Fruit fly (Drosophila melanogaster): ENCODE measurements around the gene CG6576.

Gene CG6576

dm6 chr3L:8751262-8751661 is 4.5 kb upstream of the CG6576 start (continued):
- no peak for TF ChIP-seq CG3281 (GFP tag; optimal IDR thresholded peaks at IDR 0.05)
- peak; percentile 50 for TF ChIP-seq grau (tag; optimal IDR thresholded peaks at IDR 0.05)
- no peak for TF ChIP-seq CG34224 (GFP tag; IDR thresholded peaks at IDR 0.05; ENCODE audit: partially characterized antibody)
- no peak for TF ChIP-seq D (optimal IDR thresholded peaks at IDR 0.05)
- TF ChIP-seq D (GFP tag; optimal IDR thresholded peaks at IDR 0.05): peak; percentile 47
- peak; percentile 61 for TF ChIP-seq Xrp1 (GFP tag; IDR thresholded peaks at IDR 0.05)
- peak; percentile 17 to 33 for TF ChIP-seq Pdp1 (GFP tag; optimal IDR thresholded peaks at IDR 0.05)
- 0 out of 2 replicates have a peak, but pooled peaks have one; percentile 23 for TF ChIP-seq CG14014 (GFP tag; IDR thresholded peaks at IDR 0.05)
- TF ChIP-seq Chrac-16 (GFP tag; optimal IDR thresholded peaks at IDR 0.05): peak; percentile 9
- TF ChIP-seq CG15269 (tag; optimal IDR thresholded peaks at IDR 0.05): peak; percentile 54
- TF ChIP-seq Fer1 (GFP tag; optimal IDR thresholded peaks at IDR 0.05): no peak
- no peak for TF ChIP-seq lilli (GFP tag; optimal IDR thresholded peaks at IDR 0.05)
- TF ChIP-seq al (GFP tag; IDR thresholded peaks at IDR 0.05): no peak
- TF ChIP-seq Drgx (GFP tag; IDR thresholded peaks at IDR 0.05): peak; percentile 71
- peak; percentile 50; the same call in 1 of the 3 replicates for TF ChIP-seq CG34422 (GFP tag; IDR thresholded peaks at IDR 0.05)
- TF ChIP-seq rib (GFP tag; IDR thresholded peaks at IDR 0.05): no peak
- TF ChIP-seq CG9215 (GFP tag; IDR thresholded peaks at IDR 0.05): no peak
- no peak for TF ChIP-seq CG32532 (GFP tag; IDR thresholded peaks at IDR 0.05)
- TF ChIP-seq CG10274 (GFP tag; optimal IDR thresholded peaks at IDR 0.05): no peak
- TF ChIP-seq CG5245 (GFP tag; optimal IDR thresholded peaks at IDR 0.05): peak; percentile 24
- no peak for TF ChIP-seq CrebB (tag; optimal IDR thresholded peaks at IDR 0.05)
- TF ChIP-seq pzg (GFP tag; optimal IDR thresholded peaks at IDR 0.05): no peak
- no peak for TF ChIP-seq sna (GFP tag; IDR thresholded peaks at IDR 0.05; ENCODE audit: partially characterized antibody)
- no peak for TF ChIP-seq Nf-YC (tag; optimal IDR thresholded peaks at IDR 0.05)
- no peak for TF ChIP-seq CG18011 (GFP tag; optimal IDR thresholded peaks at IDR 0.05)
- TF ChIP-seq CG9817 (tag; optimal IDR thresholded peaks at IDR 0.05): no peak
- no peak; the same call in 1 of the 2 replicates for TF ChIP-seq Rfx (GFP tag; IDR thresholded peaks at IDR 0.05)
- TF ChIP-seq Doc2 (GFP tag; IDR thresholded peaks at IDR 0.05): no peak
- TF ChIP-seq tio (GFP tag; optimal IDR thresholded peaks at IDR 0.05): peak; percentile 15
- no peak for TF ChIP-seq CG17612 (GFP tag; IDR thresholded peaks at IDR 0.05)
- TF ChIP-seq CG1647 (GFP tag; optimal IDR thresholded peaks at IDR 0.05): no peak
- TF ChIP-seq her (GFP tag; optimal IDR thresholded peaks at IDR 0.05): no peak
- peak; percentile 49; the same call in 1 of the 2 replicates for TF ChIP-seq sens-2 (GFP tag; IDR thresholded peaks at IDR 0.05)
- peak; percentile 10 for TF ChIP-seq Atf3 (GFP tag; optimal IDR thresholded peaks at IDR 0.05)
- peak; percentile 56 for TF ChIP-seq peb (GFP tag; IDR thresholded peaks at IDR 0.05)
- no peak for TF ChIP-seq Hr39 (optimal IDR thresholded peaks at IDR 0.05)
- no peak for TF ChIP-seq Taf1 (GFP tag; IDR thresholded peaks at IDR 0.05)
- TF ChIP-seq D19B (GFP tag; optimal IDR thresholded peaks at IDR 0.05): no peak
- TF ChIP-seq Atf-2 (GFP tag; optimal IDR thresholded peaks at IDR 0.05): no peak
- peak; percentile 34; the same call in 1 of the 3 replicates for TF ChIP-seq H15 (GFP tag; IDR thresholded peaks at IDR 0.05)
- peak; percentile 30 for TF ChIP-seq Abd-B (GFP tag; optimal IDR thresholded peaks at IDR 0.05)
- peak; percentile 72 for TF ChIP-seq CG17328 (GFP tag; IDR thresholded peaks at IDR 0.05)
- TF ChIP-seq crp (GFP tag; optimal IDR thresholded peaks at IDR 0.05): no peak
- no peak for TF ChIP-seq CG17186 (GFP tag; optimal IDR thresholded peaks at IDR 0.05)
- TF ChIP-seq CG4282 (GFP tag; optimal IDR thresholded peaks at IDR 0.05): no peak
- TF ChIP-seq dmrt11E (tag; optimal IDR thresholded peaks at IDR 0.05): no peak
- peak; percentile 2 for TF ChIP-seq jing (GFP tag; optimal IDR thresholded peaks at IDR 0.05)
- TF ChIP-seq Ssrp (tag; optimal IDR thresholded peaks at IDR 0.05): peak; percentile 65
- no peak for TF ChIP-seq CG13296 (GFP tag; optimal IDR thresholded peaks at IDR 0.05)
- TF ChIP-seq CG15011 (GFP tag; optimal IDR thresholded peaks at IDR 0.05): peak; percentile 8
- TF ChIP-seq CG13894 (tag; optimal IDR thresholded peaks at IDR 0.05): no peak
